Fruit fly (Drosophila melanogaster) S2 (cell line): ENCODE results near the gene Rexo5.

ENCODE experiments used
- CG8478 ChIP-seq: fragments of >200 bp; optimal IDR thresholded peaks from 2 replicates; lab custom pipeline; 2018
- CTCF ChIP-seq, 2 experiments: fragments of >200 bp; optimal IDR thresholded peaks; 2 replicates each; lab custom pipeline; 2018

Gene Rexo5

dm6 chr3L:6603266-6603734 is at the start of gene Rexo5, which contains the start of gene ndl:
Rexo5 (plus strand) TSS chr3L:6603684.
ndl (minus strand) TSS chr3L:6603366.
- TF ChIP-seq CTCF (optimal IDR thresholded peaks at IDR 0.05; lab: Kevin White, UChicago) (no peak), CG8478 (no peak)

DNA sequence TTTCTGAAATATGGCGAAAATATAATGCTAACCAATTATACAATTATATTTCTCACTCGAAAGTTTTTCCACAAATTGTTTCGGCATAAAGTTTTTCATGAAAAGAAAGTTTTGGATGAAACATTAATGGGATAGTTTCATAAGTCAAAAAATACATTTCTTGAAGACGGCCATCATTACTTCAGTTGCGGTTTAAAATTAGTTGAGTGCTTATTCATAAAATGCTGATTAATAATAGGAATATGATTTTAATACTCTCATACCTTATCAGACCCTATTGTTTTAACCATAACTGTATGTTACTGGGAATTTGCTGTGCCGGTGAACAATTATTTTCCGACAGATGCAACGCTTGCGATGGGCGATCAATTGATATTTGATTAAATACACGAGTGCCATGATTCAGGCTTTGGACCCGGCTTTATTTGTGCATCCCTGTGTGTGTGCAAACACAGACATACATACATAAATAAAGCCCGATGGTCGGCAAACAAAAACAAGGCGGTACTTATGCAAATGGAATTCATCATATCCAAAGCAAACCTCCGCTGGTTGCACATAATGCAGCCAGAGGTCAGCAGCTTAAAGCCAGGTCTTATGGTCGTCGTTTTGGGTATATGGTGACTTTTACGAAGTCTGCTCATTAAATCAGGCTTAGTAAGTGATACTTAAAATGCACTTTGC is 49.3 kb upstream of the Rexo5 start:
- no peak for TF ChIP-seq CG8478

DNA sequence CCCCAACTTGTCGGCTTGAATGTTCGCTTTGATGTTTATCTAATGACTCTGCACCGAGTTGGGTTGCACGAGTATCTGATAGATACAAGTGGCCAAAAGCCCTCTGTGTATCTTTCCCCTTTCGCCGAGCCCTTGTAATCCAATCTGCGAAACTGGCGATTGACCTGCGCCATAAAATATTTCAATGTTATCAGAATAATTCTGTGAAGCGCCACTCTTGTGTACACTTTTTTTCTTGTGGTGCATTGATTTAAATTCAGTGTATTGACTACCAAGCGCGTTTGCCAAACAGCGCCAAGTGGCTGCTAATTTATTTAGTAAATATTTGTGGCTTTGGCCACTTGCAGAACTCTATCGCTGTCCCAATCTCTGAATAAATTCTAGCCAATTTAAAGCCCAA is 47.3 kb upstream of the Rexo5 start:
- TF ChIP-seq CG8478 (no peak), CTCF (optimal IDR thresholded peaks at IDR 0.05; lab: Kevin White, UChicago) (no peak)

dm6 chr3L:6558516-6558915 is 45.0 kb upstream of the Rexo5 start:
- TF ChIP-seq CTCF (optimal IDR thresholded peaks at IDR 0.05; lab: Kevin White, UChicago): no peak
- TF ChIP-seq CG8478: no peak

dm6 chr3L:6561052-6561451 is 42.4 kb upstream of the Rexo5 start:
- no peak for TF ChIP-seq CG8478
- no peak for TF ChIP-seq CTCF (optimal IDR thresholded peaks at IDR 0.05; lab: Kevin White, UChicago)

DNA sequence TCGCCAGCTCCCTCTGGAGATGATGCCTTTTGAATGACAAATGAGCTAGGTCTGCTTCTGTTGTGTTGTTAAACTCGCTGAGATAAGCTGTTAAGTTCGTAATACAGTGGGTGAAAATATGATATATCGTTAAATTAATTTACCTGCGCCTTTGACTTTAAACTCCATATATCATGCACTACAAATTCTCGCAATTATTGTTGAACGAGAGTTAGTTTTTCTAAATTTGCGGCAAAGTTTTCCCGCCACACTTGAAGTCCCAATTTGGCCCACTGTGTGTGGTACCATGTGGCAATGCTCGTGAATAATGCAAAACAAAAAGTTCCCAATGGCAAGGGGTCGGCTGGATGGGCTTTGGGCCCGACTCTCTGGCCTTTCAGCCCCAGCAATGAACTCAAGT is 26.8 kb upstream of the Rexo5 start:
- no peak for TF ChIP-seq CG8478
- no peak for TF ChIP-seq CTCF (optimal IDR thresholded peaks at IDR 0.05; lab: Kevin White, UChicago)

- TF ChIP-seq CTCF (optimal IDR thresholded peaks at IDR 0.05; lab: Kevin White, UChicago) (no peak), CG8478 (no peak)
These were observed 26.1 kb upstream of the Rexo5 start for dm6 chr3L:6577313-6577852.

dm6 chr3L:6589429-6590062 is 13.9 kb upstream of the Rexo5 start, which contains the start of gene jv:
jv (minus strand) TSS chr3L:6589479.
- no peak for TF ChIP-seq CTCF (optimal IDR thresholded peaks at IDR 0.05; lab: Kevin White, UChicago)
- TF ChIP-seq CG8478: no peak

dm6 chr3L:6605925-6606324 is 2.4 kb downstream of the Rexo5 start, which contains the start of gene zpg:
zpg (minus strand) TSS chr3L:6606032.
- TF ChIP-seq CTCF (optimal IDR thresholded peaks at IDR 0.05; lab: Kevin White, UChicago) (peak; percentile 43 to 53), CG8478 (no peak)

dm6 chr3L:6608884-6609552 is 5.5 kb downstream of the Rexo5 start, which contains the start of gene axed:
axed (plus strand) TSS chr3L:6609325.
- TF ChIP-seq CTCF (optimal IDR thresholded peaks at IDR 0.05; lab: Kevin White, UChicago) (no peak), CG8478 (no peak)

- TF ChIP-seq CTCF (optimal IDR thresholded peaks at IDR 0.05; lab: Kevin White, UChicago): no peak
- no peak for TF ChIP-seq CG8478
These were observed 9.2 kb downstream of the Rexo5 start for dm6 chr3L:6612637-6613036.

dm6 chr3L:6615181-6615580 is 11.7 kb downstream of the Rexo5 start:
- TF ChIP-seq CTCF (optimal IDR thresholded peaks at IDR 0.05; lab: Kevin White, UChicago): no peak
- no peak for TF ChIP-seq CG8478

dm6 chr3L:6619060-6619459 is 15.6 kb downstream of the Rexo5 start:
- no peak for TF ChIP-seq CTCF (optimal IDR thresholded peaks at IDR 0.05; lab: Kevin White, UChicago)
- no peak for TF ChIP-seq CG8478

DNA sequence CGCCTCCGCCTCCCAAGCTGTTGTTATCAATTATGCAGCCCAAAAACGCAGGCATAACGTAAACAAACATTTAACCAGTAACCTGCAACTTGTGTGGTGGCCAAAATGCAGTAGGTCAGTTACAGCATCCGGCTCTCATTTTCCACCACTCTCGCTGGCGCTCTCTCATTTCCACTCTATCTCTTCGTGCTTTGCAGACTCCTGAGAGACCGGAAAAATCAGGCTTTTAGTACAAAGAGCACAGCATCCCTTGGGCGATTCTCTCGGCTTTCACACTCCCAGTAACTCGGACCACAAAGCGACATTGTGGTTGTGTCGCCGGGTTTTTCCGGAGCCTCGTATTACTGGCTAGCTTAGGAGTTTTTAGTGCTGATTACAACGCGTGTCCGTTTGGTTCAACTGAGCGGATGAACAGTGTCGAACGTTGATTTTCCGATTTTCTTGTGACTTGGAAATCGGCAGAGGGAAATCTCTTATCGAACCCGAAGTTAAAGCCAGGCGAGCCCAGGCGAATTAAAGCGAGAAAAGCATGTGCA is 20.3 kb downstream of the Rexo5 start, which contains the start of gene GluRIA:
Gene GluRIA (plus strand): TSS at position 364 of the 536 bp plus-strand sequence.
- no peak for TF ChIP-seq CTCF (optimal IDR thresholded peaks at IDR 0.05; lab: Kevin White, UChicago)
- TF ChIP-seq CG8478: no peak
